Worm (Caenorhabditis elegans) whole organism, early embryonic: ENCODE data around the gene F46E10.3.

Experiments
- ama-1 ChIP-seq: fragments of 150-350 bp; optimal IDR thresholded peaks from 2 replicates; lab custom pipeline; 2014
- ets-7 ChIP-seq: sonication (generic microtip); optimal IDR thresholded peaks from 2 replicates; lab custom pipeline; 2016; ENCODE audit warnings: missing genotype, missing genetic modification characterization, missing compliant biosample characterization
- flt-1 ChIP-seq: fragments of 200-800 bp; sonication (Bioruptor generic); IDR thresholded peaks from 2 replicates; pipeline ENCODE4 v1.3.6; 2022; ENCODE audit warnings: missing genetic modification characterization, missing compliant biosample characterization
- sea-1 ChIP-seq: fragments of 200-800 bp; sonication (Bioruptor generic); conservative IDR thresholded peaks from 2 replicates; pipeline ENCODE4 v1.3.6; 2022; ENCODE audit warnings: missing genetic modification characterization, missing compliant biosample characterization
- tra-4 ChIP-seq: sonication (generic microtip); optimal IDR thresholded peaks from 2 replicates; lab custom pipeline; 2017; ENCODE audit warnings: missing genetic modification characterization, missing compliant biosample characterization

- no peak for TF ChIP-seq tra-4 (tag; lab: Kevin White, UChicago)
- no peak for TF ChIP-seq sea-1
- no peak for TF ChIP-seq flt-1 (GFP tag; lab: Robert Waterston, UW)
- no peak for TF ChIP-seq ama-1 (lab: Kevin White, UChicago)
- TF ChIP-seq ets-7 (tag; lab: Kevin White, UChicago), result no peak
Measured at ce11 chrV:6522879-6523497, 4.9 kb downstream of the F46E10.3 start.
